Fruit fly (Drosophila melanogaster) S2 (cell line): ENCODE data around the gene rod.

ENCODE experiments used
- CG8478 ChIP-seq: fragments of >200 bp; optimal IDR thresholded peaks from 2 replicates; lab custom pipeline; 2018
- CTCF ChIP-seq, 2 experiments: fragments of >200 bp; optimal IDR thresholded peaks; 2 replicates each; lab custom pipeline; 2018

dm6 chr3R:31541915-31542314 lies 38.8 kb upstream of the rod start:
- TF ChIP-seq CTCF (optimal IDR thresholded peaks at IDR 0.05; lab: Kevin White, UChicago) (no peak), CG8478 (lab: Kevin White, UChicago) (no peak)
